Fruit fly (Drosophila melanogaster) whole organism, embryonic: ENCODE results near the gene CG1161.

ENCODE experiments used
- Awh ChIP-seq: fragments of 200-800 bp; sonication (Bioruptor generic); IDR thresholded peaks from 2 replicates; pipeline ENCODE4, ENCODE4 v1.3.6; 2022; ENCODE audit warnings: missing biosample characterization, missing genetic modification characterization
- B-H1 ChIP-seq: fragments of 200-800 bp; sonication (Bioruptor generic); IDR thresholded peaks from 3 replicates; pipeline ENCODE4 v1.3.6; 2022; ENCODE audit warnings: missing biosample characterization, missing genetic modification characterization
- BtbVII ChIP-seq: fragments of 200-800 bp; sonication (Bioruptor generic); optimal IDR thresholded peaks from 3 replicates; lab custom pipeline; 2017; ENCODE audit warnings: missing biosample characterization, mild to moderate bottlenecking, missing genetic modification characterization
- CG10147 ChIP-seq: fragments of 200-800 bp; sonication (Bioruptor generic); optimal IDR thresholded peaks from 2 replicates; lab custom pipeline; 2019; ENCODE audit warnings: missing biosample characterization, mild to moderate bottlenecking, missing genetic modification characterization, moderate library complexity
- CG10274 ChIP-seq: fragments of 200-800 bp; sonication (Bioruptor generic); optimal IDR thresholded peaks from 3 replicates; lab custom pipeline; 2017; ENCODE audit warnings: missing biosample characterization, mild to moderate bottlenecking, missing genetic modification characterization
- CG11247 ChIP-seq: fragments of 200-800 bp; sonication (Bioruptor generic); IDR thresholded peaks from 2 replicates; pipeline ENCODE4 v1.3.6; 2022; ENCODE audit warnings: missing biosample characterization, missing genetic modification characterization
- CG11723 ChIP-seq: fragments of 200-800 bp; sonication (Bioruptor generic); optimal IDR thresholded peaks from 2 replicates; lab custom pipeline; 2017; ENCODE audit warnings: missing biosample characterization, mild to moderate bottlenecking, missing genetic modification characterization
- CG12071 ChIP-seq: fragments of 200-800 bp; sonication (Bioruptor generic); optimal IDR thresholded peaks from 3 replicates; lab custom pipeline; 2018; ENCODE audit warnings: missing biosample characterization, mild to moderate bottlenecking, missing genetic modification characterization
- CG12104 ChIP-seq: fragments of 200-800 bp; sonication (Bioruptor generic); optimal IDR thresholded peaks from 3 replicates; lab custom pipeline; 2016; ENCODE audit warnings: missing biosample characterization, missing genetic modification characterization
- CG12219 ChIP-seq: fragments of 200-800 bp; sonication (Bioruptor generic); optimal IDR thresholded peaks from 3 replicates; lab custom pipeline; 2018; ENCODE audit warnings: missing biosample characterization, mild to moderate bottlenecking, missing genetic modification characterization
- CG13287 ChIP-seq: fragments of 200-800 bp; sonication (Bioruptor generic); IDR thresholded peaks from 2 replicates; pipeline ENCODE4 v1.3.6; 2022; ENCODE audit warnings: missing biosample characterization, missing genetic modification characterization; ENCODE audit not compliant: partially characterized antibody
- CG15696 ChIP-seq: fragments of 200-800 bp; sonication (Bioruptor generic); optimal IDR thresholded peaks from 2 replicates; lab custom pipeline; 2019; ENCODE audit warnings: missing biosample characterization, mild to moderate bottlenecking, missing genetic modification characterization, moderate library complexity
- CG1647 ChIP-seq: fragments of 200-800 bp; sonication (Bioruptor generic); optimal IDR thresholded peaks from 3 replicates; lab custom pipeline; 2016; ENCODE audit warnings: missing biosample characterization, missing genetic modification characterization
- CG18599 ChIP-seq: fragments of 200-800 bp; sonication (Bioruptor generic); optimal IDR thresholded peaks from 3 replicates; lab custom pipeline; 2017; ENCODE audit warnings: missing biosample characterization, missing genetic modification characterization, mild to moderate bottlenecking, moderate library complexity, missing genetic modification reagents
- CG2199 ChIP-seq: fragments of 200-800 bp; sonication (Bioruptor generic); IDR thresholded peaks from 3 replicates; pipeline ENCODE4 v1.3.6; 2022; ENCODE audit warnings: missing biosample characterization, missing genetic modification characterization
- CG6175 ChIP-seq: fragments of 200-800 bp; sonication (Bioruptor generic); IDR thresholded peaks from 3 replicates; pipeline ENCODE4 v1.3.6; 2022; ENCODE audit warnings: missing biosample characterization, missing genetic modification characterization
- CG6765 ChIP-seq: fragments of 200-800 bp; sonication (Bioruptor generic); optimal IDR thresholded peaks from 3 replicates; lab custom pipeline; 2017; ENCODE audit warnings: missing biosample characterization, mild to moderate bottlenecking, missing genetic modification characterization
- CG6791 ChIP-seq: fragments of 200-800 bp; sonication (Bioruptor generic); IDR thresholded peaks from 3 replicates; pipeline ENCODE4 v1.3.6; 2022; ENCODE audit warnings: missing biosample characterization, missing genetic modification characterization; ENCODE audit not compliant: partially characterized antibody
- CG7372 ChIP-seq: fragments of 200-800 bp; sonication (Bioruptor generic); IDR thresholded peaks from 2 replicates; pipeline ENCODE4 v1.3.6; 2022; ENCODE audit warnings: missing biosample characterization, missing genetic modification characterization
- Eip74EF ChIP-seq, 2 experiments: fragments of 200-800 bp in 1 of 2; fragments of >200 bp in 1 of 2; sonication (Bioruptor generic) in 1 of 2; optimal IDR thresholded peaks; 2 replicates each; lab custom pipeline; 2017 to 2019; ENCODE audit warnings: missing biosample characterization in 2 of 2, missing genetic modification characterization in 2 of 2, mild to moderate bottlenecking in 1 of 2, moderate library complexity in 1 of 2
- Ets65A ChIP-seq: fragments of 200-800 bp; sonication (Bioruptor generic); peaks from one replicate; lab custom pipeline; 2016; ENCODE audit warnings: missing biosample characterization, missing genetic modification characterization
- Hsf ChIP-seq: fragments of 200-800 bp; sonication (Bioruptor generic); optimal IDR thresholded peaks from 3 replicates; lab custom pipeline; 2016; ENCODE audit warnings: missing biosample characterization, missing genetic modification characterization
- Lpt ChIP-seq: fragments of >200 bp; optimal IDR thresholded peaks from 2 replicates; lab custom pipeline; 2018; ENCODE audit warnings: missing biosample characterization, missing genetic modification characterization
- Med ChIP-seq: fragments of 200-800 bp; sonication (Bioruptor generic); peaks from one replicate; lab custom pipeline; 2016; ENCODE audit warnings: missing biosample characterization, missing genetic modification characterization, mild to moderate bottlenecking, inconsistent platforms, moderate library complexity
- Optix ChIP-seq: fragments of 200-800 bp; sonication (Bioruptor generic); IDR thresholded peaks from 3 replicates; pipeline ENCODE4 v1.3.6; 2022; ENCODE audit warnings: missing biosample characterization, missing genetic modification characterization
- Poxn ChIP-seq: fragments of 200-800 bp; sonication (Bioruptor generic); IDR thresholded peaks from 2 replicates; pipeline ENCODE4 v1.3.6; 2022; ENCODE audit warnings: missing biosample characterization, missing genetic modification characterization
- Rx ChIP-seq: fragments of 200-800 bp; sonication (Bioruptor generic); IDR thresholded peaks from 2 replicates; pipeline ENCODE4 v1.3.6; 2022; ENCODE audit warnings: missing biosample characterization, missing genetic modification characterization
- Sin3A ChIP-seq: fragments of >200 bp; optimal IDR thresholded peaks from 2 replicates; lab custom pipeline; 2018
- abd-A ChIP-seq: fragments of 200-800 bp; sonication (Bioruptor generic); optimal IDR thresholded peaks from 3 replicates; lab custom pipeline; 2019; ENCODE audit warnings: missing biosample characterization, mild to moderate bottlenecking, missing genetic modification characterization, moderate library complexity
- bbx ChIP-seq: fragments of 200-800 bp; sonication (Bioruptor generic); IDR thresholded peaks from 2 replicates; pipeline ENCODE4 v1.3.6; 2022; ENCODE audit warnings: missing biosample characterization, missing genetic modification characterization; ENCODE audit not compliant: partially characterized antibody
- cad ChIP-seq: fragments of >200 bp; optimal IDR thresholded peaks from 2 replicates; lab custom pipeline; 2017; ENCODE audit warnings: missing biosample characterization, missing genetic modification characterization
- crol ChIP-seq: fragments of 200-800 bp; sonication (Bioruptor generic); IDR thresholded peaks from 2 replicates; pipeline ENCODE4 v1.3.6; 2022; ENCODE audit warnings: missing biosample characterization, missing genetic modification characterization
- dan ChIP-seq: fragments of 200-800 bp; sonication (Bioruptor generic); IDR thresholded peaks from 2 replicates; pipeline ENCODE4 v1.3.6; 2022; ENCODE audit warnings: missing biosample characterization, missing genetic modification characterization
- dmrt99B ChIP-seq: fragments of 200-800 bp; sonication (Bioruptor generic); optimal IDR thresholded peaks from 2 replicates; lab custom pipeline; 2018; ENCODE audit warnings: missing biosample characterization, mild to moderate bottlenecking, missing genetic modification characterization, moderate library complexity
- ewg ChIP-seq: fragments of 200-800 bp; sonication (Bioruptor generic); optimal IDR thresholded peaks from 3 replicates; lab custom pipeline; 2017; ENCODE audit warnings: mild to moderate bottlenecking, missing biosample characterization, missing genetic modification reagents, missing genetic modification characterization
- exex ChIP-seq: fragments of 200-800 bp; sonication (Bioruptor generic); optimal IDR thresholded peaks from 4 replicates; lab custom pipeline; 2018; ENCODE audit warnings: missing biosample characterization, mild to moderate bottlenecking, missing genetic modification characterization, moderate library complexity
- fru ChIP-seq: fragments of >200 bp; optimal IDR thresholded peaks from 2 replicates; lab custom pipeline; 2017
- ftz-f1 ChIP-seq: fragments of 200-800 bp; sonication (Bioruptor generic); optimal IDR thresholded peaks from 2 replicates; lab custom pipeline; 2016; ENCODE audit warnings: missing biosample characterization, missing genetic modification characterization
- klu ChIP-seq: fragments of 200-800 bp; sonication (Bioruptor generic); IDR thresholded peaks from 2 replicates; pipeline ENCODE4 v1.3.6; 2022; ENCODE audit warnings: missing biosample characterization, missing genetic modification characterization
- kni ChIP-seq: fragments of 200-800 bp; sonication (Bioruptor generic); optimal IDR thresholded peaks from 3 replicates; lab custom pipeline; 2017; ENCODE audit warnings: mild to moderate bottlenecking, missing biosample characterization, missing genetic modification reagents, missing genetic modification characterization
- nom ChIP-seq: fragments of 200-800 bp; sonication (Bioruptor generic); optimal IDR thresholded peaks from 2 replicates; lab custom pipeline; 2017; ENCODE audit warnings: missing biosample characterization, missing genetic modification characterization, mild to moderate bottlenecking, moderate library complexity, missing genetic modification reagents
- pita ChIP-seq: fragments of 200-800 bp; sonication (Bioruptor generic); optimal IDR thresholded peaks from 2 replicates; lab custom pipeline; 2017; ENCODE audit warnings: missing biosample characterization, mild to moderate bottlenecking, missing genetic modification characterization
- repo ChIP-seq: fragments of 200-800 bp; sonication (Bioruptor generic); optimal IDR thresholded peaks from 2 replicates; lab custom pipeline; 2016; ENCODE audit warnings: missing biosample characterization, missing genetic modification characterization
- sim ChIP-seq: fragments of 200-800 bp; sonication (Bioruptor generic); IDR thresholded peaks from 2 replicates; pipeline ENCODE4 v1.3.6; 2022; ENCODE audit warnings: missing biosample characterization, missing genetic modification characterization
- slbo ChIP-seq: fragments of 200-800 bp; sonication (Bioruptor generic); IDR thresholded peaks from 2 replicates; pipeline ENCODE4 v1.3.6; 2022; ENCODE audit warnings: missing biosample characterization, missing genetic modification characterization
- tna ChIP-seq: fragments of 200-800 bp; sonication (Bioruptor generic); IDR thresholded peaks from 2 replicates; pipeline ENCODE4 v1.3.6; 2022; ENCODE audit warnings: missing biosample characterization, missing genetic modification characterization; ENCODE audit not compliant: partially characterized antibody
- twi ChIP-seq: fragments of 200-800 bp; optimal IDR thresholded peaks from 2 replicates; lab custom pipeline; 2019; ENCODE audit warnings: missing biosample characterization, mild to moderate bottlenecking, missing genetic modification characterization, moderate library complexity
- vnd ChIP-seq: fragments of 200-800 bp; sonication (Bioruptor generic); IDR thresholded peaks from 3 replicates; pipeline ENCODE4 v1.3.6; 2022; ENCODE audit warnings: missing biosample characterization, missing genetic modification characterization; ENCODE audit not compliant: partially characterized antibody
- vvl ChIP-seq: fragments of 200-800 bp; sonication (Bioruptor generic); IDR thresholded peaks from 2 replicates; pipeline ENCODE4 v1.3.6; 2022; ENCODE audit warnings: missing biosample characterization, missing genetic modification characterization
- wor ChIP-seq: fragments of 200-800 bp; sonication (Bioruptor generic); IDR thresholded peaks from 2 replicates; pipeline ENCODE4 v1.3.6; 2022; ENCODE audit warnings: missing biosample characterization, missing genetic modification characterization

CG1161 gene

dm6 chr3R:5361681-5362319, 6.9 kb downstream of the CG1161 start (continued):
- peak; percentile 71 for TF ChIP-seq klu (GFP tag; lab: Robert Waterston, UW)
- TF ChIP-seq fru (lab: Kevin White, UChicago): no peak
- TF ChIP-seq Med (GFP tag; lab: Kevin White, UChicago): peak; percentile 98
- TF ChIP-seq CG10147: peak; percentile 82
- peak; percentile 88 for TF ChIP-seq dmrt99B (tag; lab: Kevin White, UChicago)
- TF ChIP-seq CG1647: peak; percentile 68
- peak; percentile 51; the same call in 1 of the 2 replicates for TF ChIP-seq sim (GFP tag; lab: Robert Waterston, UW)
- TF ChIP-seq CG11723 (GFP tag; lab: Kevin White, UChicago): peak; percentile 66
- peak; percentile 68; the same call in 1 of the 2 replicates for TF ChIP-seq Rx (GFP tag; lab: Robert Waterston, UW)
- peak; percentile 52 for TF ChIP-seq ewg (GFP tag; lab: Kevin White, UChicago)
- no peak for TF ChIP-seq Lpt
- TF ChIP-seq CG12104 (GFP tag; lab: Kevin White, UChicago): peak; percentile 18
- TF ChIP-seq Optix (GFP tag; lab: Robert Waterston, UW): peak; percentile 83; the same call in 2 of the 3 replicates
- TF ChIP-seq CG18599 (GFP tag; lab: Kevin White, UChicago): peak; percentile 88
- TF ChIP-seq slbo (GFP tag; lab: Robert Waterston, UW): peak; percentile 92
- peak; percentile 29 for TF ChIP-seq CG10274 (GFP tag; lab: Kevin White, UChicago)
- TF ChIP-seq BtbVII (GFP tag; lab: Kevin White, UChicago): peak; percentile 77
- TF ChIP-seq vvl (GFP tag; lab: Robert Waterston, UW): peak; percentile 92
- TF ChIP-seq twi: peak; percentile 12
- no peak for TF ChIP-seq bbx
- peak; percentile 71 for TF ChIP-seq repo

- TF ChIP-seq dan (no peak), CG12071 (no peak), cad (GFP tag; lab: Kevin White, UChicago) (no peak), CG15696 (tag; lab: Kevin White, UChicago) (no peak), crol (GFP tag; lab: Robert Waterston, UW) (peak; percentile 50; the same call in 1 of the 2 replicates), CG6765 (GFP tag; lab: Kevin White, UChicago) (no peak), nom (GFP tag; lab: Kevin White, UChicago) (peak; percentile 79), CG13287 (GFP tag; lab: Robert Waterston, UW) (peak; percentile 37; the same call in 1 of the 2 replicates), CG7372 (GFP tag; lab: Robert Waterston, UW) (peak; percentile 52), CG6175 (GFP tag; lab: Robert Waterston, UW) (peak; percentile 67), exex (tag; lab: Kevin White, UChicago) (no peak), Ets65A (peak; percentile 5), CG2199 (GFP tag; lab: Robert Waterston, UW) (no peak), Eip74EF (GFP tag; optimal IDR thresholded peaks at IDR 0.05; lab: Kevin White, UChicago) (peak in 1 of 2 experiments; percentile 95), fru (lab: Kevin White, UChicago) (no peak), Poxn (GFP tag; lab: Robert Waterston, UW) (no peak), Sin3A (lab: Kevin White, UChicago) (no peak), B-H1 (GFP tag; lab: Robert Waterston, UW) (0 out of 3 replicates have a peak, but pooled peaks have one; percentile 17), tna (GFP tag; lab: Robert Waterston, UW) (no peak), CG6791 (GFP tag; lab: Robert Waterston, UW) (no peak), Hsf (GFP tag; lab: Kevin White, UChicago) (no peak), abd-A (tag; lab: Kevin White, UChicago) (peak; percentile 64), Med (GFP tag; lab: Kevin White, UChicago) (peak; percentile 37), wor (no peak), ftz-f1 (GFP tag; lab: Kevin White, UChicago) (peak; percentile 93), CG12219 (GFP tag; lab: Kevin White, UChicago) (no peak), Awh (GFP tag; lab: Robert Waterston, UW) (0 out of 2 replicates have a peak, but pooled peaks have one; percentile 22), vnd (no peak), pita (GFP tag; lab: Kevin White, UChicago) (no peak), kni (GFP tag; lab: Kevin White, UChicago) (peak; percentile 6), CG11247 (no peak)
Observed at dm6 chr3R:5363412-5363811, 8.5 kb downstream of the CG1161 start.
